Fruit fly (Drosophila melanogaster) ovary, adult (tissue): ENCODE results near the gene CG4949.

Experiments
- CG17801 ChIP-seq: fragments of 200-800 bp; optimal IDR thresholded peaks from 2 replicates; lab custom pipeline; 2019; ENCODE audit warnings: missing biosample characterization, mild to moderate bottlenecking, missing genetic modification characterization, moderate library complexity; ENCODE audit not compliant: partially characterized antibody

The CG4949 gene

DNA sequence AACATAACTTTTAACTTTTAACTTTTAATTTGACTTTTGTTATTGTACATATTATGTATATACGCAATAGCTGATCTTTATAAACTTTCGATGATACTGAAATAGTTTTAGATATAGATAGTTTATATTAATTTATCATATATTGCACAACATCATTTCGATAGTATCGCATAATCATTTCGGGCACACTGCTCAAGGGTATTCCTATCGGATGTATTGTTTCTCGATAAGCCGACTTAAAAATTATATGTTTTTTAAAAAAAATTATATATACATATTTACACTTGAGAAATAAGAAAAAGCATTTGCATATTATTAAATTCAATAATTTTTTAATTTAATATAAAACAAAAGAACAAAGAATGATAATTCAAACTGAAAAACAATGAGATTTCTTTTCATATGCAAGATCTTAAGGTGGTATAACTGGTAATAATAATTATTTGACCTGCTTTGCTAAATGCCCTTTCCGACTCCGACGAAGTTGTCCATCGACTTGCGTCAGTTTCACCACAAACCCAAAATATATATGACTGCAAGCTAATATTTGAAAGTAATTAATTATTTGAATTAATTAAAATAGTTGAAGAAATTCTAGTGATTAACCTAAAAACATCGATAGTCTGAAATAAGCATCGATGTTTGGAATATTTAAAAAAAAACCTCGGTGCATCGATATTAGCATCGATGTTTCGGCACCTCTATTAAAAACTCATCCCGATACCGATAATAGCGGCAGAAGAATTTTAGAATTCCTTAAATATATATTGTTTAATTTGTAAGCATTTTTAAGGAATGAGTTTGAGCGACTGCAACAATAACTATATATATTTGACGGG is at the start of gene CG4949:
TSS of gene CG4949 (plus strand) at position 698 of the 839 bp plus-strand sequence.
- no peak for TF ChIP-seq CG17801 (GFP tag; lab: Kevin White, UChicago)

DNA sequence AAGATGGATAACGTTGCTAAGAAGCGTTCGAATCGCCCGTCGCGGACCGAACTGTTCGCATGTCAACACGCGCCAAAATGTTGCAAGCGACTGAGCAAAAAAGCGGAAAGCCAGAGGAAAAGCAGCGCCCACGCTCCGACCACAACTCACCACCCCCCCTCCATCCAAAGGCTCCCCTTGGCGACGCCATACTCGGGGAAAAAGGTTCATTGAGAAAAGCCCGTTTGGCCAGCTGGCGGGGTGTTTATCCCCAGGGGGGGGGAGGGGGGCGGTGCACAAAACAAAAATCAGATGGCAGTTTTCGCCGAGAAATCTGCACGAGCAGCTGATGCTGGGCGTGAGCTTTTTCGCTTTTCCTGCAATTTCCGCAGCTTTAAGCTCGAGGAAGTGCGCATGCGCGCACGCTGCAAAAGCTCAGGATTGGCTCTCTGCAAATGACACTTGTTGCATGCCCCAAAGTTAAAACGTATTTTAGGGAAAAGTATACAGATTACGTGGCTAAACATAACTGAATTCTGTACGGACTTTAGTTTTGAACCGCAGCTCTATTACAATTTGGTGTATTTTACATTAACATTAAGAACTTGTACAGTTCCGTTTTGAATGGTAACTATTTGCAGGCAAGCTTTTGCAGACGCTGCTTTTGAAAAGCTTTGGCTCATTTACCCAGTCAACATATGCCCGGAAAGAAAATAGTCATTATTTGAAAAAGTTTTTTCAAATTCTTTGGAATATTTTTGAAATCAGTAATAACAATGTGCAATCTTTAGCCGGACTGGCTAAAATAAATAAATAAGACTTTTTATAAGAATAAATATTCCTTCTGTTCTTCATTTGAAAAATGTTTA is 30.7 kb upstream of the CG4949 start:
- no peak for TF ChIP-seq CG17801 (GFP tag; lab: Kevin White, UChicago)

DNA sequence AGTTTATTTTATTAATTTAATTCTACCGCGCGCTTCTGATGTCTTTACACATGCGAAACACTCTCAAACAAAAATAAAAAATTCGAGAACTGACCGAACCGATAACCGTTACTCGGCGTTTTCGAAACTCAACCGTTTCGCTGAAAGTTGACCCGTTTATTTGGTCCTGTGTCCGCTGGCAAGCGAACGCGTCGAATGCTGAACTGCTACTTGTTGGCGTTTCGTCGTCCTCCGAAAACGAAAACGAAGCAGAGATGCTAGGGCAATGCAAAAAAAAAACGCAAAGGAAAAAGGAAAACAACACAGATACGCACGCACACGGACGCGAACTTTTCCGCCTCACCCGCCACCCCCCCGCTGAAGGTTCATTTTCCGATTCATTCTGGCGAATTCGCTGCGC is 12.0 kb upstream of the CG4949 start, which contains the start of gene CG45002:
TSS of gene CG45002 (minus strand) at position 101 of the 400 bp plus-strand sequence.
- TF ChIP-seq CG17801 (GFP tag; lab: Kevin White, UChicago), result no peak

DNA sequence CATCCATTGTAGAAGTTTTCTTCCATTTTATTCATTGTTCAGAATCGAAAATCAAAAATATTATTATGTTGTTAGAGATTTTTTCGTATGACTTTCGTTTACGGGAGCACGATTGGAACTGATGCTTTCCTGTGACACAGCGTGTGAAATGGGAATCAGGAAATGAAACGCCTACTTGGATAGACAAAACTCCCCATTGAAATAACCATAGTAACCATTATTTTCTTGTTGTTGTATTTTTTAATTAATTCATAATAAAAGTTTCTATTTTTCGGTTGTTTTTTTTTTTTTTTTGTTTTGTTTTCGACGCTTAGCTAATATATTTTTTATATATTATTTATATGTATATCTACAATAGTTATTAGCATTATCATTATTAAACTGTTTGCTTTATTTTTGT is 10.2 kb upstream of the CG4949 start, which contains the start of gene CG43077:
TSS of gene CG43077 (minus strand) at position 101 of the 400 bp plus-strand sequence.
- no peak for TF ChIP-seq CG17801 (GFP tag; lab: Kevin White, UChicago)

DNA sequence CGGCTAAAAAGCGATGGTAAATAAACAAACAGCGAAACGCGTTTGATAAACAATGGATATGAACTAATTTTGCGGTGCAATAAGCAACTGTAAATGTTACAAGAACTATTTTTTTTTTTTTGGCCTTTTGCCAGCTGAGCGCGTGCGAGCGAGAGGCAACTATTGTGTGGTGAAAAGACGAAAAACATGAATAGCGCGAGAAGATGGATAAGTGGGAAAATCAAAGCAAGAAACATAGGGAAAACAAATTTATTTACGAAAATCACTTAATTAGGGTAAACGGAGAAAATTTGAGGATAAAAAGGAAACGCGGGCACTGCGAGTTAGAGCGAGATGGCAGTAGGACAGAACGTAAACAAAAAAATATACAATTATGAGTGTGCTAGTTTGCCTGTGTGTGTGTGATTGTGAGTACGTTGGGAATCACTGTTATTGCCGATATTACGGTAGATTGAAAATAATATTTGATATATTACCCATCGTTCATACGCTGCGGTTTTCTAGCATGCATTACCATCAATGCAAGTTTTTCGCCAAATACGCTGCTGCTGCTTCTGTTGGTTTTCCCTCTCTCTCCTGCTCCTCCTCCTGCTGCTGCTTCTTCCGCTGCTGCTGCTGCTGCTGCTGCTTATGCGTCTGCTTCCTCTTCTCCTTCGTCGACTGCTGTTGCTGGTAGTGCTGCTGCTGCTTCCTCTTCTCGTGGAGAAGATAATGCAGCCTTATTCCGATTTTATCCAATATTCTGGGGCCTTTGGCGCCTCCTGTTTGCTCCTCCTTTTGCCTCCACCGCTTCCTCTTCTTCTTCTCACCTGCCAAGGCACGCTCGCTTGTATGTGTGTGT is 2.0 kb upstream of the CG4949 start:
- TF ChIP-seq CG17801 (GFP tag; lab: Kevin White, UChicago), result no peak

DNA sequence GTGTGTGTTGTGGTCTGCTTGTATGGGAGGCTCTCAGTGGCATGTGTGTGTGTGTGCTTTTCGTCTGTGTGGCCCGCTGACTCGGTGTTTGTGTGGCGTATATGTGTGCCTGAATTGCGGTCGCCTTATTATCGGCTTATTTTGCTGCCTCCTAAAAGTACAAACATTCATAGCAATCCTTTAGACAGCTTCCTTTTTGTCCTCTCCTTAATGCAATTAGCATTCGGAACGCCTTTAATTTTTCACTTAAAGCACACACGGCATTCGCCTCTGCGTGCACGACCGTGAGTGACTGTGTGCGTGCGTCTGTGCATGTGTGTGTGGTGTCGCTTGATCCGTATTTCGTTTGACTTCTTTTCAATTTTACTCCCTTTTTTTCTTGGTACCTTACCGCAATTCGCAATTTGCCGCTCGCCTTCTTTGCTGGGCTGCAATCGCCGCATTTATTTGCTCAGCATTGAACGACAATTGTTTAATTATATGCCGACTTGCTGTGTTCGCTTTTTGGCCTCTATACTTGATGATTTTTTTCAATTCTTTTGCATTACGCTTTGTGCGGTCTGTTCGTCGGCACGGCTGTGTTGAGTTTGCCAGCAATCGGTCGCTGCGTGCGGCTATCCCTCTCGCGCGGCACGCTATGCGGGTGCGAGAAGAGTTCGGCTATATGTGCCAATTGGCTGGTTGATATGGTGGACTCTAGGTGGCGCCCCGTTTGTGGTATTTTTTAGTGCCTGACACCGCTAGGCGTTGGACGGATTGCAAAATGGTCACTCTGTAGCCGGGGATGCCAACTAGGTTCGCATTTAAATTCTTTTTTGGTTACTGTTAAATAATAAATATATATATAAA is 1.1 kb upstream of the CG4949 start, which contains the start of gene wcy:
TSS of gene wcy (minus strand) at position 608 of the 849 bp plus-strand sequence.
- TF ChIP-seq CG17801 (GFP tag; lab: Kevin White, UChicago), result no peak

DNA sequence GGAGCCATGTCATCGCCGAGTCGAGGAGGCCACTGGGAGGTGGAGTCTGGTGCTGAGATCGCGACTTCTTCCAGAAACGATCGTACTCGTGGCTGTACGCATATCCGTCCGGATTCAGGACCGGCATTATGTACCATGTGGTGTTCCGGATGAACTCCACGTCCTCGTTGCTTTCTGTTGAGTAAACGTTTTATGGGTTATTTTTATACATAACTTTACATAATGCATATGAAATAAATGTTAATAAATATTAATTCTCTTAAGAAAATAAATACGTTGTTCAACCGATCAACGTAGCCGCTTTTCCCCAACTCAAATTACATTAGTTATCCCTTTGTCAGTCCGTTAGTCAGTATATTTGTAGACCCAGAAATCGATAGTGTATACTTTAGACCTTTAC is 2.5 kb downstream of the CG4949 start, which contains the start of gene CG4955:
TSS of gene CG4955 (plus strand) at position 301 of the 400 bp plus-strand sequence.
- TF ChIP-seq CG17801 (GFP tag; lab: Kevin White, UChicago), result no peak

DNA sequence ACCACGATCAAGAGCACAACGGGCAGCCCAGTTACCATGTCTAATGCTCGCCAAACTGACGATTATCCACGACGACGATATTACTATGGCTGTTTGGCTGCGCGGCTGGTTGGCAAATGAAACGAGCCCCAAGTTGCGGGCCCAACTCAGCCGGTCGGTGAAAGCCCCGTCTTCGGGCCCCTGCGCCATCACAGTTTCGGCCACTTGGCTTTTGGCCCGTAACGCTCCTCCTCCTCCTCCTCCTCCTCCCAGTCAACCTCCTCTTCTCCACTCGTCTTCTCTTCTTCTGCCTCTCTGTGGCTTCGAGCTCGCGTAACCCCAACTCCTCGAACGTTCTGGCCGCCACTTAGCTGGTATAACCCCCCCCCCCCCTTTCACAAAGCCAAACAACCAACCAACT is 8.9 kb downstream of the CG4949 start, which contains the start of gene CG8945:
TSS of gene CG8945 (minus strand) at position 101 of the 400 bp plus-strand sequence.
- no peak for TF ChIP-seq CG17801 (GFP tag; lab: Kevin White, UChicago)

DNA sequence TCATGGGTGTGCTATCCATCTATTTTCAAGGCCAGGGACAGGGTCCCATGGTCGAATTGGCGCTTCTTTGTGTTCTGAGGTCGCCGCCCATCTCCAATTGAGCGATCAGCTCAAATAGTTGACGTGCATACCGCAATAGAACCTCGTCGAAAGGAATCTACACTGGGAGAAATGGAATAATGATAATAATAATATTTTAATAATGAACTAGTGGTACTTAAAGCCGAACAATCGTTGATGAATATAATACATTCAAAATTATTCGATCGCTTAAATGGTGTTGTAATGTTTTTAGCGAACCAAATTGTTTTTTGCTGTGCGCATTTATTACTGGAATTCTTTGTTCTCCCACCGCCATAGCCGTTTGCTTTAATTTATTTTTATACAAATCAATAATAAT is 11.9 kb downstream of the CG4949 start:
- TF ChIP-seq CG17801 (GFP tag; lab: Kevin White, UChicago), result no peak

DNA sequence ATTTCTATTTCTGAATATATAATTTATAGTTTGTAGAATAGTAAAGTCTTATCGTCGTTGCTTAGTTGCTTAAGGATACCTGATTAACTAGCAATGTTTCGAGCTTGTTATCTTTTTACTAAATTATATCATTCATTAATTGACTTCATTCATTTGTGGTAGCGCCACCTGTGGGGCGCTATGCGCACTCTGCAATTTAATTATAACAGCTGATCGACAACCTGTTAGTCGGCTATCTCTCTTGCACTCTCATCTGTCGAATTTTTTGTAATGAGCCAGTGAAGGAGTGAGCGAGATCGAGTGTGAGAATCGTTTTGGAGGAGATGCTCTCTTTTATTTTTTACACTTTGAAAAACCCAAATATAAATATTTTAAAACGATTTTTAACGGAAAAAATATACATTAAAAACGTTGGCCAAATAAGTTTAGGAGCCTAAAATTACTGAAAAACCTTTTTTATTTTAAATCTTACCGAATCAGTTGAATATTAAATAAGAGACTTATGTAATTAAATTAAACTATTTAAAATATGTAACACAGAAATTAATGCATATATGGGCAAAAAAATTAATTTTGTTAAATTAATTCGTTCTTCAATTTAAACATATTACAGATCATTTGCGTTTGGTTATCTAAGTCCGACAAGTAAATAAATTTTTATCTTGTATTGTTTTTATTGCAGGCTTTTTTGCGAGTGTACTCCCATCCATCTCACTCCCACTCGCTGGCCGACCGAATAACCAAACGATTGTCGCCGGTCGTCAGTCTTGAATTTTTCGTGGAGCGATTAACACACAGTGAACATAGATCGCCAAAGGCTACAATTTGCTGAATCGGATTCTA is 12.6 kb downstream of the CG4949 start, which contains the start of the genes CG16700 and CG4991:
TSS of gene CG16700 (plus strand) at position 793 of the 843 bp plus-strand sequence.
TSS of gene CG4991 (plus strand) at position 793 of the 843 bp plus-strand sequence.
- peak; percentile 45 for TF ChIP-seq CG17801 (GFP tag; lab: Kevin White, UChicago)

DNA sequence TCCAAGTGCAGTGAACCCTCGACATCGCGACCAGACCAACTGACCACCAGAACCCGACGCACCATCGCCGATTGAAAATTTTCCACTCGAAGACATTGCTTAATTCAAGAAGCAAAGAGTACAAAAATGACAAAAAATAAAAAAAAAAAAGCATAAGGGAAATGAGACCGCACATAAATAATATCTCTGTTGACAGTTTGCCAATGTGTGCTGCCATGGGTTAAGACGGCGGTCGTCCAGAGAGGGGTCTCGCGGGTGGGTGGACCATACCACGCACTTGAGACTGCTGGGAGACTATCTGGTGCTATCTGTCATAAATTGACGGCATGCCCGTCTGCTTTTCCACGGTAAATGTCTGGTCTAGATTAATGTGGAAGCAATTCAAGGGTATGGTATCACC is 14.8 kb downstream of the CG4949 start:
- TF ChIP-seq CG17801 (GFP tag; lab: Kevin White, UChicago), result no peak

DNA sequence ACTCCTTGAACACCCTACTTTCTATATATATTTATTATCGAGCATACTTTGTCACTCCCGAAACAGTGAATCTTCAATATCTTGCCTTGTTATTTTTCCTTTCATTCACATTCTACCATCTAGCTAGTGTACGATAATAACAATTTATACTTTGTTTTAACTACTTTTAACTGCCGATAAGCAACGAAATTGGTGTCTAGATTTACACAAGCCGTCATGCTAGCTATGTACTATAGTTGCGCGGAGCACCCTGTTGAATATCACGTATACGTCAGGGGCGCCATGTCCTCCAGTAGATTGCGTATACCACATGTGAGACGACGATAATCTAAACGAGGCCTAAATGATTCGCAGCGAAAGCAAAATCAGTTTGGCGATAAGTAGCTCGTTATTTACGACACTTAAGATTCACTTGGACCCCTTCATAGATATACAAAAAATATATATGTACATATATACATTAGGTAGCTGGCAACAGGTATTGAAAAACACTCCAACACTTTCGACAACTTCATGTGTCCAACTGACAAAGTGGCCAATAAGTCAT is 15.3 kb downstream of the CG4949 start:
- TF ChIP-seq CG17801 (GFP tag; lab: Kevin White, UChicago), result no peak
